Fruit fly (Drosophila melanogaster): ENCODE data around the gene Grl36a.
A peak's percentile ranks its signal among the peaks of the same experiment; 100 is the strongest.

Gene Grl36a

DNA sequence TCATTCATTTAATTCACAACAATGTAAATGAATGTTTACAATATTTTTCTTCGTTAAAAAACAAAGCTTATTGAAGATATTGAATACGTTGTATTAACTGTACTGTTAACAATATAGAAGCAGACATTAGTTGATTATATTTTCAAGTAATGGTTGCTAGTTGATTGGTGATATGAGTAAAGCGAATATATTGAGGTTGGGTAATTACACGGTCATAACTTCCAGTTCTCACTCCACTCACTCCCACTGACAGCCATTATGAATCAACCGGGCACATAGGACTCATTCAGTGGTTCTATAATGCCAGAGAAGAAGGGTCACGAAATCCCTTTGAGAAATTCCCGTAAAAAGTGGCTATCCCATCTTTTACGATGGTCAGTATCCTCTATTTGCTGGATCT lies at the start of gene Grl36a:
Gene Grl36a (plus strand): TSS at position 301 of the 400 bp plus-strand sequence.
- peak; percentile 11 for TF ChIP-seq svp (GFP tag)
- TF ChIP-seq CG4318 (GFP tag; optimal IDR thresholded peaks at IDR 0.05) = no peak

DNA sequence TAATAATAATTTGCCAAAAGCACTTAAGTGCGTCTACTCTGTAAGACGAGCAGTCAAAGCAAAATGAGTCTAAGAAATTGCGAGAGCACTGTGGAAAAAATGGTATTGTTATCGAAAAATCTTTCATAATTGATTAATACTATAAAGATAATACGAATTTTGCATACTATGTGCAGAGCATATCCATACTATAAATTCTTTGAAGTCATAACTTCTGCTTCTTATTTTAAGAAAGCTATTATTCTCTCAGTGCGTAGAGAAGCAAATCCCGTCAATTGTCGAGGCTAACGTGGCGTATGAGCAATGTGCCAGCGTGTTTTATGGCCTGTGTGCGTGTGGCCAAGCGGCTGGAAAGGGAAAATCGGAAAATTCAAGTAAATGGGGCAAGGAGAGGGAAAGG lies 22.1 kb upstream of the Grl36a start:
- peak; percentile 32 for TF ChIP-seq svp (GFP tag)
- TF ChIP-seq CG9139 (GFP tag; optimal IDR thresholded peaks at IDR 0.05) = no peak

DNA sequence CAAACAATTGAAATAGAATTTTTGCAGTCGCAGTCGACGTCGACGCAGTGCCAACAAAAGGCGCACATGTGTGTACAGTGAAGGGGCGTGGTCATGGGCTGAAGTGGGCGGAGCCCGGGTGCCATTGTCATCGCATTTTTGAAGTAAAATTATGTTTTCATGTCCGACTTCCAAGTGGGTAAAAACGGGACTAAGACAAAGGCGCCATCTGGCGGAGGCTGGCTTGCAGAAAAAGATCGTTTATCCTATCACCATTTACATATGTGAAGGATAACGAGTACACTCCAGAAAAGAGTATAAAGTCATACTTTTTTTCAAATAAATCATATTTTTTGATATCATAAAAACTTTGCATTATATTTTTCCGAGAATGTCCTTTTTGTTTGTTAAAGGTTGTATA lies 18.4 kb upstream of the Grl36a start:
- TF ChIP-seq CG34406 (GFP tag; optimal IDR thresholded peaks at IDR 0.05) = no peak
- TF ChIP-seq Hr39 (GFP tag; optimal IDR thresholded peaks at IDR 0.05) = no peak
- no peak for TF ChIP-seq cyc (GFP tag; optimal IDR thresholded peaks at IDR 0.05)
- no peak for TF ChIP-seq CG31627 (GFP tag; optimal IDR thresholded peaks at IDR 0.05)
- no peak for TF ChIP-seq net (GFP tag; optimal IDR thresholded peaks at IDR 0.05)
- no peak for TF ChIP-seq CG3032 (tag; optimal IDR thresholded peaks at IDR 0.05)
- no peak for TF ChIP-seq CG7368 (GFP tag; optimal IDR thresholded peaks at IDR 0.05)
- no peak for TF ChIP-seq achi (GFP tag; optimal IDR thresholded peaks at IDR 0.05)
- TF ChIP-seq CG1621 (tag; optimal IDR thresholded peaks at IDR 0.05) = no peak
- TF ChIP-seq Sox15 (GFP tag; optimal IDR thresholded peaks at IDR 0.05) = no peak

DNA sequence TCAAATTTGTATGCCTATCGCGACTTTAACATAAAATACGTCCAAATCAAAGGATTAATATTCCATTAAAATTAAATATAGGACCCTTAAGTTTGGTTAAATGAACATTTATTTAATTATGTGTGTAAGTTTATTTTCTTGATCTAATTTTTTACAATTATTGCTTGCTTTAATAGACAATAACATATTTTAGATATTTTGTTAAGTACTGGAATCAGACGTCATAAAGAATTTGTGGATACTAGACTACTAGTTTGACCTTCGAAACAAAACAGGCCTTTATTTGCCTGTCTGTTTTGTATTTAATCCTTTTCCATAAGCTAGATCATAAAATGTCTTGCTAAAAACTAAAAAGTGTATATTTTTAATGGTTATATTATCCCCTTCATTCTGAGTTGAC lies 8.6 kb upstream of the Grl36a start, which contains the start of gene CG34169:
Gene CG34169 (plus strand): TSS at position 301 of the 400 bp plus-strand sequence.
- TF ChIP-seq CG8319 (GFP tag; optimal IDR thresholded peaks at IDR 0.05) = no peak
- no peak for TF ChIP-seq Met (GFP tag; optimal IDR thresholded peaks at IDR 0.05)

DNA sequence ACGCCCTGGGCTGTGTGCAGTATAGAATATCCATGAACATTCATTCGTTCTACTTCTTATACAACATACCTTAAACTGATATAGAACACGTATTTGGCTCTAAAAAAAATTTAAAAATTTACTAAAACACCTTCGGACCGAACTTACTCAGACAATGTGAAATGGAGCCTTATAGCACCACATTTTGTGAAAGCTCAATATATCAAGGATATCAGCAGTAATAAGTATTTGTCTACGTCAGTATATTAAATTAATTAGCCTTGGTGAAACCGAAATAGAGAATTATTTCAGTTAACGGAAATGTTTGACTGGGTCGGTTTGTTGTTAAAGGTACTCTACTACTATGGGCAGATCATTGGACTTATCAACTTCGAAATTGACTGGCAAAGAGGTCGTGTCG lies 5.4 kb upstream of the Grl36a start, which contains the start of gene Gr36a:
Gene Gr36a (plus strand): TSS at position 301 of the 400 bp plus-strand sequence.
- TF ChIP-seq Hr4 (GFP tag; optimal IDR thresholded peaks at IDR 0.05) (no peak), Ets96B (tag; optimal IDR thresholded peaks at IDR 0.05) (no peak), spab (GFP tag; optimal IDR thresholded peaks at IDR 0.05) (no peak), CG8119 (GFP tag; IDR thresholded peaks at IDR 0.05) (no peak), achi (GFP tag; optimal IDR thresholded peaks at IDR 0.05) (no peak), salr (GFP tag; optimal IDR thresholded peaks at IDR 0.05) (no peak), vri (GFP tag; optimal IDR thresholded peaks at IDR 0.05) (no peak), fd85E (GFP tag; optimal IDR thresholded peaks at IDR 0.05) (no peak), svp (GFP tag) (peak; percentile 13)

DNA sequence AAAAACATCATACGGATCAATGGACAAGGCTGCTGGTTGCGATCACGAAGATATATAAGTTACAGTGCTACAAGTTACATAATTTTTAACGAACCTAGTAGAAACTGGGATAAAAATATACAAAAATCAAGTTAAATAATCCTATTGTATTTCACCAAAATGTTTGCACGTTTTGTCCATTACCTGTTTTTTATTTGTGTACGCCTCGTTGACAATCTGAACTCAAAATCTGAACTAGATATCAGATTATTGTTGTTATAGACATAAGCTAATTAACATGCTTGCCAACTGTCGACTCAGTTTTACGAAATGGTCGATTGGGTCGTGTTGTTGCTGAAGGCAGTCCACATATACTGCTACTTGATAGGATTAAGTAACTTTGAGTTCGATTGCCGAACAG lies 3.3 kb upstream of the Grl36a start, which contains the start of gene Gr36b:
Gene Gr36b (plus strand): TSS at position 301 of the 400 bp plus-strand sequence.
- TF ChIP-seq pdm3 (GFP tag; optimal IDR thresholded peaks at IDR 0.05) (no peak), Blimp-1 (GFP tag; optimal IDR thresholded peaks at IDR 0.05) (no peak)

DNA sequence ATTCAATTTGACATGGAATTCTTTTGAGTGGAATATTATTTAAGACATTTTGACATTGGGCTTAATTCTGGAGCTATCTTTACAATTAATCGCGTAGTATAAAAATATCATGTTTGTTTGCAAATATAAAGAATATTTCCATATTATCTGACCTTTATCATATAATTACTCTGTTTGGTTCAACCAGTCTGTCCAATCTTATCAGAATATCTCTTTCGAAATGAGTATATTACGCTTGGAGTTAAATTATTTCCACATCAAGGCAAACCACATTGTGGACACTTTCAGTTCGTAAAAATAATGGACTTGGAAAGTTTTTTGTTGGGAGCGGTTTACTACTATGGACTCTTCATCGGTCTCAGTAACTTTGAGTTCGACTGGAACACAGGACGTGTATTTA lies 1.7 kb upstream of the Grl36a start, which contains the start of gene Gr36c:
Gene Gr36c (plus strand): TSS at position 301 of the 400 bp plus-strand sequence.
- TF ChIP-seq fd59A (GFP tag; optimal IDR thresholded peaks at IDR 0.05) (no peak), spab (GFP tag; optimal IDR thresholded peaks at IDR 0.05) (no peak), lz (GFP tag; optimal IDR thresholded peaks at IDR 0.05) (no peak), CG6792 (GFP tag; optimal IDR thresholded peaks at IDR 0.05) (no peak), Sox102F (GFP tag; optimal IDR thresholded peaks at IDR 0.05) (no peak)

DNA sequence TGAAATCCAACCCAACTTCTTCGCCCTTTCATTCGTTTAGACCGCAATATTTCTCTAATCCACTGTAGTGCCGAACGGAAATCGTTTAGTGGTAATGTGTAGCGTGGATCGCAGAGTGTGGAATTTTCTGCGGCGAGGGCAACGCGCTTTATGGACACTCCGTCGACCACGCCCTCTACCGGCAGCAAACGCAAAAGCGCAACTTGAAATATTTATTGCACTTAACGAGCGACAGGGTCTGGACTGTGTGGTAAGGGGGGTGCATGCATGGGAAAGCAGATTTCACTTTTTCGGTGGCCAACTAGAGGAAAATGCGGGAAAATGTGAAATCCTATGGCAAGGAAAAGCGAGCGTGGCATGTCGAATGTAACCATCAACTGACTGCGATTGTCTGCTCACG lies 13.5 kb downstream of the Grl36a start:
- TF ChIP-seq Ets96B (tag; optimal IDR thresholded peaks at IDR 0.05) (no peak), CG6792 (GFP tag; optimal IDR thresholded peaks at IDR 0.05) (no peak), Eip93F (GFP tag; optimal IDR thresholded peaks at IDR 0.05) (no peak), Eip78C (GFP tag) (no peak), Gug (GFP tag; IDR thresholded peaks at IDR 0.05) (no peak), CG8319 (GFP tag; optimal IDR thresholded peaks at IDR 0.05) (no peak), Met (GFP tag; optimal IDR thresholded peaks at IDR 0.05) (no peak)
